Worm (Caenorhabditis elegans): ENCODE measurements around the gene D1014.4.

DNA sequence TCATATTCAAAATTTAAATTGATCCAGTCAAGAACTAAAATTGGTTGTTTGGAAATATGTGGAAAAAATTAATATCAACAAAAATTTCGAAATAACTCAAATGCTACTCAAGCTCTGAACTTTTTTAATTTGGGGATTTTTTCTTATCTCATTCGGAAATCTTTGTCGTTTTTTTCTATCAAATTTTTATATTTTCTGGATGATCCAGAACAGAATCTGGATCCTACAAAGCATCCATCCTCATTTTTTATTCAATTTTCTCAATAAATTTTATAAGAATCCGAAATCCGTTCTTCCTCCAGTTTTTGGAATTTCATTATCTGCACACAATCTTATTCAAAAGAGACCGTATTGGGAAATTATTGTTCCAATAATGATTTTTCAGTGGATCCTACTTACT, 12.2 kb upstream of the D1014.4 start, which contains the start of gene D1014.6:
- TF ChIP-seq F13C5.2 (tag; optimal IDR thresholded peaks at IDR 0.05) (no peak), ceh-13 (GFP tag; optimal IDR thresholded peaks at IDR 0.05) (no peak), pes-1 (GFP tag; IDR thresholded peaks at IDR 0.05) (no peak), aly-1 (tag; optimal IDR thresholded peaks at IDR 0.05) (no peak), ceh-36 (tag; optimal IDR thresholded peaks at IDR 0.05) (no peak), hmg-4 (GFP tag; optimal IDR thresholded peaks at IDR 0.05) (no peak)

Measured in whole organism, early embryonic.